Worm (Caenorhabditis elegans): ENCODE measurements around the gene F41E7.9.

ce11 chrX:10318437-10318836, 2.6 kb upstream of the F41E7.9 start:
- TF ChIP-seq pros-1 (tag; optimal IDR thresholded peaks at IDR 0.05) (no peak), C08G9.2 (tag; optimal IDR thresholded peaks at IDR 0.05) (no peak), tbx-2 (tag; optimal IDR thresholded peaks at IDR 0.05) (no peak), sox-4 (tag; optimal IDR thresholded peaks at IDR 0.05) (no peak), ref-2 (tag; optimal IDR thresholded peaks at IDR 0.05) (no peak), pag-3 (tag; optimal IDR thresholded peaks at IDR 0.05; ENCODE audit: borderline replicate concordance) (no peak), ceh-9 (tag; optimal IDR thresholded peaks at IDR 0.05) (no peak), dmd-4 (tag; optimal IDR thresholded peaks at IDR 0.05; ENCODE audit: borderline replicate concordance) (no peak), ceh-14 (tag; optimal IDR thresholded peaks at IDR 0.05) (no peak), unc-86 (tag; optimal IDR thresholded peaks at IDR 0.05) (no peak), sox-2 (GFP tag; IDR thresholded peaks at IDR 0.05) (no peak), hlh-6 (tag; optimal IDR thresholded peaks at IDR 0.05) (no peak), nfya-1 (tag; optimal IDR thresholded peaks at IDR 0.05) (no peak), pax-1 (tag; optimal IDR thresholded peaks at IDR 0.05) (no peak)
